Fruit fly (Drosophila melanogaster) whole organism, embryonic: ENCODE results near the gene TwdlE.

Experiments
- Aef1 ChIP-seq: fragments of 200-800 bp; sonication (Bioruptor generic); IDR thresholded peaks from 3 replicates; pipeline ENCODE4 v1.3.6; 2022; ENCODE audit warnings: missing biosample characterization, missing genetic modification characterization
- B-H1 ChIP-seq: fragments of 200-800 bp; sonication (Bioruptor generic); IDR thresholded peaks from 3 replicates; pipeline ENCODE4 v1.3.6; 2022; ENCODE audit warnings: missing biosample characterization, missing genetic modification characterization
- BEAF-32 ChIP-seq: fragments of 200-800 bp; sonication (Bioruptor generic); optimal IDR thresholded peaks from 3 replicates; lab custom pipeline; 2017; ENCODE audit warnings: missing biosample characterization, missing genetic modification characterization, mild to moderate bottlenecking, moderate library complexity, missing genetic modification reagents
- CG10267 ChIP-seq: fragments of 200-800 bp; sonication (Bioruptor generic); optimal IDR thresholded peaks from 2 replicates; lab custom pipeline; 2018; ENCODE audit warnings: missing biosample characterization, mild to moderate bottlenecking, missing genetic modification characterization, moderate library complexity
- CG13424 ChIP-seq: fragments of 200-800 bp; sonication (Bioruptor generic); optimal IDR thresholded peaks from 2 replicates; lab custom pipeline; 2019; ENCODE audit warnings: missing biosample characterization, mild to moderate bottlenecking, missing genetic modification characterization, moderate library complexity
- CG14014 ChIP-seq: fragments of 200-800 bp; sonication (Bioruptor generic); IDR thresholded peaks from 2 replicates; pipeline ENCODE4 v1.3.6; 2022; ENCODE audit warnings: missing biosample characterization, missing genetic modification characterization
- CG14710 ChIP-seq: fragments of 200-800 bp; sonication (Bioruptor generic); optimal IDR thresholded peaks from 3 replicates; lab custom pipeline; 2019; ENCODE audit warnings: missing biosample characterization, mild to moderate bottlenecking, missing genetic modification characterization, moderate library complexity
- CG14965 ChIP-seq: fragments of 200-800 bp; sonication (Bioruptor generic); optimal IDR thresholded peaks from 2 replicates; lab custom pipeline; 2016; ENCODE audit warnings: missing biosample characterization, missing genetic modification characterization, borderline replicate concordance
- CG15269 ChIP-seq: fragments of 200-800 bp; sonication (Bioruptor generic); optimal IDR thresholded peaks from 2 replicates; lab custom pipeline; 2018; ENCODE audit warnings: missing biosample characterization, mild to moderate bottlenecking, missing genetic modification characterization, moderate library complexity
- CG17385 ChIP-seq: fragments of 200-800 bp; sonication (Bioruptor generic); optimal IDR thresholded peaks from 3 replicates; lab custom pipeline; 2018; ENCODE audit warnings: missing biosample characterization, mild to moderate bottlenecking, missing genetic modification characterization
- CG18262 ChIP-seq: fragments of 200-800 bp; optimal IDR thresholded peaks from 3 replicates; lab custom pipeline; 2019; ENCODE audit warnings: missing biosample characterization, mild to moderate bottlenecking, missing genetic modification characterization, moderate library complexity
- CG2129 ChIP-seq: fragments of 200-800 bp; sonication (Bioruptor generic); IDR thresholded peaks from 2 replicates; pipeline ENCODE4 v1.3.6; 2022; ENCODE audit warnings: missing biosample characterization, missing genetic modification characterization; ENCODE audit not compliant: partially characterized antibody
- CG2199 ChIP-seq: fragments of 200-800 bp; sonication (Bioruptor generic); IDR thresholded peaks from 3 replicates; pipeline ENCODE4 v1.3.6; 2022; ENCODE audit warnings: missing biosample characterization, missing genetic modification characterization
- CG31441 ChIP-seq: fragments of 200-800 bp; sonication (Bioruptor generic); IDR thresholded peaks from 2 replicates; pipeline ENCODE4 v1.3.6; 2022; ENCODE audit warnings: missing biosample characterization, missing genetic modification characterization
- CG3163 ChIP-seq: fragments of 200-800 bp; sonication (Bioruptor generic); optimal IDR thresholded peaks from 3 replicates; lab custom pipeline; 2016; ENCODE audit warnings: missing biosample characterization, missing genetic modification characterization
- CG33213 ChIP-seq: fragments of 200-800 bp; sonication (Bioruptor generic); optimal IDR thresholded peaks from 3 replicates; lab custom pipeline; 2016; ENCODE audit warnings: missing biosample characterization, missing genetic modification characterization
- CG34376 ChIP-seq: fragments of 200-800 bp; sonication (Bioruptor generic); optimal IDR thresholded peaks from 2 replicates; lab custom pipeline; 2018; ENCODE audit warnings: missing biosample characterization, mild to moderate bottlenecking, missing genetic modification characterization
- CG4707 ChIP-seq: fragments of 200-800 bp; sonication (Bioruptor generic); optimal IDR thresholded peaks from 2 replicates; lab custom pipeline; 2018; ENCODE audit warnings: missing biosample characterization, mild to moderate bottlenecking, missing genetic modification characterization, moderate library complexity
- CG6854 ChIP-seq: fragments of 200-800 bp; sonication (Bioruptor generic); optimal IDR thresholded peaks from 3 replicates; lab custom pipeline; 2017; ENCODE audit warnings: missing biosample characterization, mild to moderate bottlenecking, missing genetic modification characterization
- D19B ChIP-seq: fragments of 200-800 bp; sonication (Bioruptor generic); optimal IDR thresholded peaks from 2 replicates; lab custom pipeline; 2017; ENCODE audit warnings: missing biosample characterization, mild to moderate bottlenecking, missing genetic modification characterization
- Dip2 ChIP-seq: fragments of 200-800 bp; sonication (Bioruptor generic); IDR thresholded peaks from 2 replicates; pipeline ENCODE4 v1.3.6; 2022; ENCODE audit warnings: missing biosample characterization, missing genetic modification characterization
- Dip3 ChIP-seq: fragments of 200-800 bp; sonication (Bioruptor generic); optimal IDR thresholded peaks from 3 replicates; lab custom pipeline; 2016; ENCODE audit warnings: missing biosample characterization, missing genetic modification characterization
- E2f2 ChIP-seq: fragments of 200-800 bp; sonication (Bioruptor generic); IDR thresholded peaks from 2 replicates; pipeline ENCODE4 v1.3.6; 2022; ENCODE audit warnings: missing biosample characterization, missing genetic modification characterization
- Fer2 ChIP-seq: fragments of 200-800 bp; sonication (Bioruptor generic); optimal IDR thresholded peaks from 2 replicates; lab custom pipeline; 2018; ENCODE audit warnings: missing biosample characterization, mild to moderate bottlenecking, missing genetic modification characterization, moderate library complexity
- HHEX ChIP-seq: fragments of 200-800 bp; sonication (Bioruptor generic); optimal IDR thresholded peaks from 3 replicates; lab custom pipeline; 2017; ENCODE audit warnings: missing biosample characterization, mild to moderate bottlenecking, missing genetic modification characterization, missing genetic modification reagents
- HLH4C ChIP-seq: fragments of 200-800 bp; sonication (Bioruptor generic); IDR thresholded peaks from 3 replicates; pipeline ENCODE4 v1.3.6; 2022; ENCODE audit warnings: missing biosample characterization, missing genetic modification characterization; ENCODE audit not compliant: partially characterized antibody
- HmgD ChIP-seq: fragments of 200-800 bp; sonication (Bioruptor generic); optimal IDR thresholded peaks from 3 replicates; lab custom pipeline; 2016; ENCODE audit warnings: missing biosample characterization, missing genetic modification characterization
- Mad ChIP-seq: fragments of 200-800 bp; sonication (Bioruptor generic); optimal IDR thresholded peaks from 2 replicates; lab custom pipeline; 2016; ENCODE audit warnings: missing biosample characterization, missing genetic modification characterization
- Pdp1 ChIP-seq, 2 experiments: fragments of 200-800 bp; sonication (Bioruptor generic); optimal IDR thresholded peaks; 3 replicates each; lab custom pipeline; 2016; ENCODE audit warnings: missing biosample characterization in 2 of 2, missing genetic modification characterization in 2 of 2, mild to moderate bottlenecking in 1 of 2, moderate library complexity in 1 of 2
- Scr ChIP-seq: fragments of 200-800 bp; sonication (Bioruptor generic); IDR thresholded peaks from 2 replicates; pipeline ENCODE4 v1.3.6; 2022; ENCODE audit warnings: missing biosample characterization, missing genetic modification characterization; ENCODE audit not compliant: partially characterized antibody
- Sox102F ChIP-seq: fragments of 200-800 bp; sonication (Bioruptor generic); optimal IDR thresholded peaks from 2 replicates; lab custom pipeline; 2018; ENCODE audit warnings: missing biosample characterization, mild to moderate bottlenecking, missing genetic modification characterization, moderate library complexity
- ap ChIP-seq: fragments of 200-800 bp; sonication (Bioruptor generic); IDR thresholded peaks from 2 replicates; pipeline ENCODE4 v1.3.6; 2022; ENCODE audit warnings: missing biosample characterization, missing genetic modification characterization
- bigmax ChIP-seq: fragments of 200-800 bp; sonication (Bioruptor generic); optimal IDR thresholded peaks from 2 replicates; lab custom pipeline; 2018; ENCODE audit warnings: missing biosample characterization, mild to moderate bottlenecking, missing genetic modification characterization
- chinmo ChIP-seq: fragments of 200-800 bp; sonication (Bioruptor generic); IDR thresholded peaks from 4 replicates; pipeline ENCODE4 v1.3.6; 2022; ENCODE audit warnings: missing biosample characterization, missing genetic modification characterization; ENCODE audit not compliant: partially characterized antibody
- croc ChIP-seq: fragments of 200-800 bp; sonication (Bioruptor generic); conservative IDR thresholded peaks from 3 replicates; pipeline ENCODE4 v1.3.6; 2022; ENCODE audit warnings: missing biosample characterization, missing genetic modification characterization
- crol ChIP-seq: fragments of 200-800 bp; sonication (Bioruptor generic); IDR thresholded peaks from 2 replicates; pipeline ENCODE4 v1.3.6; 2022; ENCODE audit warnings: missing biosample characterization, missing genetic modification characterization
- dm ChIP-seq: fragments of 200-800 bp; sonication (Bioruptor generic); optimal IDR thresholded peaks from 3 replicates; lab custom pipeline; 2016; ENCODE audit warnings: missing biosample characterization, missing genetic modification characterization
- ewg ChIP-seq: fragments of 200-800 bp; sonication (Bioruptor generic); optimal IDR thresholded peaks from 3 replicates; lab custom pipeline; 2017; ENCODE audit warnings: mild to moderate bottlenecking, missing biosample characterization, missing genetic modification reagents, missing genetic modification characterization
- gce ChIP-seq: fragments of 200-800 bp; sonication (Bioruptor generic); IDR thresholded peaks from 3 replicates; pipeline ENCODE4 v1.3.6; 2022; ENCODE audit warnings: missing biosample characterization, missing genetic modification characterization
- hb ChIP-seq: fragments of 200-800 bp; sonication (Bioruptor generic); IDR thresholded peaks from 3 replicates; pipeline ENCODE4 v1.3.6; 2022; ENCODE audit warnings: missing biosample characterization, missing genetic modification characterization; ENCODE audit not compliant: partially characterized antibody
- klu ChIP-seq: fragments of 200-800 bp; sonication (Bioruptor generic); IDR thresholded peaks from 2 replicates; pipeline ENCODE4 v1.3.6; 2022; ENCODE audit warnings: missing biosample characterization, missing genetic modification characterization
- knrl ChIP-seq: fragments of 200-800 bp; sonication (Bioruptor generic); IDR thresholded peaks from 3 replicates; pipeline ENCODE4 v1.3.6; 2022; ENCODE audit warnings: missing biosample characterization, missing genetic modification characterization; ENCODE audit not compliant: partially characterized antibody
- mirr ChIP-seq: fragments of 200-800 bp; sonication (Bioruptor generic); optimal IDR thresholded peaks from 3 replicates; lab custom pipeline; 2018; ENCODE audit warnings: missing biosample characterization, mild to moderate bottlenecking, missing genetic modification characterization
- nau ChIP-seq: fragments of 200-800 bp; sonication (Bioruptor generic); optimal IDR thresholded peaks from 3 replicates; lab custom pipeline; 2017; ENCODE audit warnings: missing biosample characterization, mild to moderate bottlenecking, missing genetic modification characterization, missing genetic modification reagents
- psq ChIP-seq: fragments of 200-800 bp; sonication (Bioruptor generic); optimal IDR thresholded peaks from 2 replicates; lab custom pipeline; 2017; ENCODE audit warnings: missing biosample characterization, missing genetic modification characterization
- sob ChIP-seq: fragments of 200-800 bp; sonication (Bioruptor generic); IDR thresholded peaks from 2 replicates; pipeline ENCODE4 v1.3.6; 2022; ENCODE audit warnings: missing biosample characterization, missing genetic modification characterization
- tna ChIP-seq: fragments of 200-800 bp; sonication (Bioruptor generic); IDR thresholded peaks from 2 replicates; pipeline ENCODE4 v1.3.6; 2022; ENCODE audit warnings: missing biosample characterization, missing genetic modification characterization; ENCODE audit not compliant: partially characterized antibody
- wek ChIP-seq: fragments of 200-800 bp; sonication (Bioruptor generic); optimal IDR thresholded peaks from 3 replicates; lab custom pipeline; 2018; ENCODE audit warnings: missing biosample characterization, mild to moderate bottlenecking, missing genetic modification characterization, moderate library complexity
- zen ChIP-seq: fragments of 200-800 bp; sonication (Bioruptor generic); optimal IDR thresholded peaks from 3 replicates; lab custom pipeline; 2018; ENCODE audit warnings: missing biosample characterization, mild to moderate bottlenecking, missing genetic modification characterization, moderate library complexity
- zen2 ChIP-seq: fragments of 200-800 bp; sonication (Bioruptor generic); IDR thresholded peaks from 3 replicates; pipeline ENCODE4 v1.3.6; 2022; ENCODE audit warnings: missing biosample characterization, missing genetic modification characterization; ENCODE audit not compliant: partially characterized antibody

Gene TwdlE

DNA sequence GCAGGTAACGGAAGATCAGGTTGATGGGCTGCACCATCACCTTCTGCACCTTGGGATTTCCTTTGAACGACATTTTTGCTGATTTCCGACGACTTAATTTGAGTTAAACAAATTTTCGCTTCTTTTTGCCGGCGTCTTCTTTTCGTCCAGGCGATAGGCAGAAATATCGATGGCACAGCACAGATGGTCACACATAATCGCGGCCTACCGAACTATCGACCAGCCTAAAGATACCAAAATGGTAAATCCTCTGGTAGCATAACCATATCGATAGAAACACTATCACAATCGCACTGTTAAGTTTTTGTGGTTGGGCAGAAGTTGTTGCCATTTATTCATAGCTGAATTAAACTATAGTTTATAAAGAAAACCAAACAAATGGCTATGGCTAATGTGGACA is 24.6 kb upstream of the TwdlE start, which contains the start of the genes SmE and CG34132 (continued):
- TF ChIP-seq ewg = no peak
- TF ChIP-seq hb = peak; percentile 97
- no peak for TF ChIP-seq CG14965 (GFP tag; lab: Kevin White, UChicago)
- no peak for TF ChIP-seq D19B
- peak; percentile 6 for TF ChIP-seq HmgD (GFP tag; lab: Kevin White, UChicago)
- TF ChIP-seq Scr (GFP tag; lab: Robert Waterston, UW) = peak; percentile 92
- TF ChIP-seq CG31441 (GFP tag; lab: Robert Waterston, UW) = no peak
- TF ChIP-seq BEAF-32 (GFP tag; lab: Kevin White, UChicago) = peak; percentile 93
- TF ChIP-seq bigmax (GFP tag; lab: Kevin White, UChicago) = peak; percentile 67
- TF ChIP-seq Fer2 (tag; lab: Kevin White, UChicago) = no peak
- no peak for TF ChIP-seq CG3163 (GFP tag; lab: Kevin White, UChicago)
- TF ChIP-seq CG34376 (GFP tag; lab: Kevin White, UChicago) = no peak
- TF ChIP-seq CG10267 (tag; lab: Kevin White, UChicago) = no peak
- TF ChIP-seq croc (GFP tag; lab: Robert Waterston, UW) = no peak
- TF ChIP-seq Dip3 (GFP tag; lab: Kevin White, UChicago) = no peak
- TF ChIP-seq chinmo (GFP tag; lab: Robert Waterston, UW) = peak; percentile 97
- TF ChIP-seq CG4707 = no peak
- TF ChIP-seq CG2199 = 0 out of 3 replicates have a peak, but pooled peaks have one; percentile 36
- TF ChIP-seq wek = no peak
- TF ChIP-seq Sox102F (GFP tag; lab: Kevin White, UChicago) = no peak
- no peak for TF ChIP-seq Mad
- TF ChIP-seq zen (tag; lab: Kevin White, UChicago) = no peak
- no peak for TF ChIP-seq gce (GFP tag; lab: Robert Waterston, UW)
- TF ChIP-seq zen2 (GFP tag; lab: Robert Waterston, UW) = peak; percentile 94
- no peak for TF ChIP-seq CG33213 (GFP tag; lab: Kevin White, UChicago)
- TF ChIP-seq CG14014 (GFP tag; lab: Robert Waterston, UW) = no peak
- TF ChIP-seq HLH4C (GFP tag; lab: Robert Waterston, UW) = peak; percentile 95
- peak in 1 of 2 experiments; percentile 54 for TF ChIP-seq Pdp1 (GFP tag; optimal IDR thresholded peaks at IDR 0.05; lab: Kevin White, UChicago)
- TF ChIP-seq dm = peak; percentile 31
- TF ChIP-seq CG14710 (tag; lab: Kevin White, UChicago) = peak; percentile 9
- TF ChIP-seq psq = no peak
- no peak for TF ChIP-seq ap
- TF ChIP-seq CG15269 (tag; lab: Kevin White, UChicago) = no peak
- no peak for TF ChIP-seq CG18262 (tag; lab: Kevin White, UChicago)
- peak; percentile 66 for TF ChIP-seq E2f2 (GFP tag; lab: Robert Waterston, UW)
- TF ChIP-seq Dip2 (GFP tag; lab: Robert Waterston, UW) = no peak
- TF ChIP-seq nau (GFP tag; lab: Kevin White, UChicago) = no peak
- TF ChIP-seq CG17385 (GFP tag; lab: Kevin White, UChicago) = no peak
- TF ChIP-seq CG13424 (tag; lab: Kevin White, UChicago) = no peak
- peak; percentile 96 for TF ChIP-seq knrl (GFP tag; lab: Robert Waterston, UW)
- peak; percentile 84 for TF ChIP-seq CG2129 (GFP tag; lab: Robert Waterston, UW)
- no peak for TF ChIP-seq Aef1 (GFP tag; lab: Robert Waterston, UW)
- no peak for TF ChIP-seq crol (GFP tag; lab: Robert Waterston, UW)
- no peak for TF ChIP-seq CG6854
- TF ChIP-seq B-H1 (GFP tag; lab: Robert Waterston, UW) = no peak
- no peak for TF ChIP-seq klu (GFP tag; lab: Robert Waterston, UW)
- TF ChIP-seq tna (GFP tag; lab: Robert Waterston, UW) = peak; percentile 95
- 0 out of 2 replicates have a peak, but pooled peaks have one; percentile 8 for TF ChIP-seq sob (GFP tag; lab: Robert Waterston, UW)
- no peak for TF ChIP-seq mirr (GFP tag; lab: Kevin White, UChicago)
- no peak for TF ChIP-seq HHEX (GFP tag; lab: Kevin White, UChicago)
